Worm (Caenorhabditis elegans): ENCODE measurements around the gene rhgf-2.

DNA sequence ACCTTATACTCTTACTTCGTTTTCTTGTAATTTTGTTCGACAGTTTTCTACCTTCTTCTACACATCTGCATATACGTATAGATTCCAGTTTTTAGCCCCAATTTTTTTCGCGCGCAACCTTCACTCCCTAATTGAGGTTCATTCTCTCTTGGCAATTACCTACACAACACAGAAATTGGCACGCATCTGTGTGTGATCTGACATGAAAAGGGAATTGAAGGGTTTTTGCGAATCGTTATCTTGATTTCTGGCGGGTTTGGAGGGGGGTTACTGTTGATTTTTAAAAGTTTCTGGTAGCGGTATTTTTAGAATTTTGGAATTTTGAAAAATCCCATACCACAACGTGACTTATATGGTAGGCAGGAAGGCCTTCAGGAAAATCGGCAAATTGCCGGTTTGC, 2.1 kb downstream of the rhgf-2 start:
- no peak for TF ChIP-seq ceh-22 (tag; optimal IDR thresholded peaks at IDR 0.05)
- no peak for TF ChIP-seq ceh-6 (GFP tag; optimal IDR thresholded peaks at IDR 0.05)
- no peak for TF ChIP-seq gmeb-2 (tag; optimal IDR thresholded peaks at IDR 0.05)
- no peak for TF ChIP-seq pqm-1 (tag; optimal IDR thresholded peaks at IDR 0.05)
- TF ChIP-seq C08G9.2 (tag; optimal IDR thresholded peaks at IDR 0.05), result no peak
- no peak for TF ChIP-seq hlh-30 (tag; optimal IDR thresholded peaks at IDR 0.05; ENCODE audit: insufficient read depth)
- no peak for TF ChIP-seq fkh-10 (GFP tag; optimal IDR thresholded peaks at IDR 0.05)
- no peak for TF ChIP-seq dve-1 (tag; optimal IDR thresholded peaks at IDR 0.05)
- no peak for TF ChIP-seq syd-9 (tag; optimal IDR thresholded peaks at IDR 0.05)
- TF ChIP-seq nfya-1 (tag; optimal IDR thresholded peaks at IDR 0.05), result no peak
- TF ChIP-seq lin-11 (tag; optimal IDR thresholded peaks at IDR 0.05), result no peak
- no peak for TF ChIP-seq ceh-9 (tag; optimal IDR thresholded peaks at IDR 0.05)
- TF ChIP-seq tbx-7 (tag; optimal IDR thresholded peaks at IDR 0.05), result no peak
- no peak for TF ChIP-seq ama-1 (optimal IDR thresholded peaks at IDR 0.05)
